Fruit fly (Drosophila melanogaster) whole organism, embryonic: Measurements from ENCODE around the gene Veneno.

ENCODE experiments used
- Antp ChIP-seq: fragments of 200-800 bp; sonication (Bioruptor generic); optimal IDR thresholded peaks from 3 replicates; lab custom pipeline; 2016; ENCODE audit warnings: missing biosample characterization, missing genetic modification characterization
- CG10267 ChIP-seq: fragments of 200-800 bp; sonication (Bioruptor generic); optimal IDR thresholded peaks from 2 replicates; lab custom pipeline; 2018; ENCODE audit warnings: missing biosample characterization, mild to moderate bottlenecking, missing genetic modification characterization, moderate library complexity
- CG10543 ChIP-seq: fragments of 200-800 bp; sonication (Bioruptor generic); optimal IDR thresholded peaks from 3 replicates; lab custom pipeline; 2017; ENCODE audit warnings: missing biosample characterization, mild to moderate bottlenecking, missing genetic modification characterization, moderate library complexity
- CG12104 ChIP-seq: fragments of 200-800 bp; sonication (Bioruptor generic); optimal IDR thresholded peaks from 3 replicates; lab custom pipeline; 2016; ENCODE audit warnings: missing biosample characterization, missing genetic modification characterization
- CG12391 ChIP-seq: fragments of 200-800 bp; sonication (Bioruptor generic); optimal IDR thresholded peaks from 3 replicates; lab custom pipeline; 2018; ENCODE audit warnings: missing biosample characterization, mild to moderate bottlenecking, missing genetic modification characterization, moderate library complexity
- CG12942 ChIP-seq: fragments of 200-800 bp; sonication (Bioruptor generic); optimal IDR thresholded peaks from 3 replicates; lab custom pipeline; 2016; ENCODE audit warnings: missing biosample characterization, missing genetic modification characterization
- CG15269 ChIP-seq: fragments of 200-800 bp; sonication (Bioruptor generic); optimal IDR thresholded peaks from 2 replicates; lab custom pipeline; 2018; ENCODE audit warnings: missing biosample characterization, mild to moderate bottlenecking, missing genetic modification characterization, moderate library complexity
- CG16779 ChIP-seq: fragments of 200-800 bp; sonication (Bioruptor generic); IDR thresholded peaks from 2 replicates; pipeline ENCODE4 v1.3.6; 2022; ENCODE audit warnings: missing biosample characterization, missing genetic modification characterization
- CG17359 ChIP-seq: fragments of 200-800 bp; sonication (Bioruptor generic); optimal IDR thresholded peaks from 3 replicates; lab custom pipeline; 2018; ENCODE audit warnings: missing biosample characterization, mild to moderate bottlenecking, missing genetic modification characterization, moderate library complexity
- CG2202 ChIP-seq: fragments of 200-800 bp; sonication (Bioruptor generic); optimal IDR thresholded peaks from 2 replicates; lab custom pipeline; 2018; ENCODE audit warnings: missing biosample characterization, mild to moderate bottlenecking, missing genetic modification characterization
- CG2712 ChIP-seq: fragments of 200-800 bp; optimal IDR thresholded peaks from 3 replicates; lab custom pipeline; 2019; ENCODE audit warnings: missing biosample characterization, mild to moderate bottlenecking, missing genetic modification characterization, moderate library complexity
- CG33213 ChIP-seq: fragments of 200-800 bp; sonication (Bioruptor generic); optimal IDR thresholded peaks from 3 replicates; lab custom pipeline; 2016; ENCODE audit warnings: missing biosample characterization, missing genetic modification characterization
- CG34224 ChIP-seq: fragments of 200-800 bp; sonication (Bioruptor generic); IDR thresholded peaks from 3 replicates; pipeline ENCODE4 v1.3.6; 2022; ENCODE audit warnings: missing biosample characterization, missing genetic modification characterization; ENCODE audit not compliant: partially characterized antibody
- CG3726 ChIP-seq: fragments of 200-800 bp; sonication (Bioruptor generic); IDR thresholded peaks from 3 replicates; pipeline ENCODE4, ENCODE4 v1.3.6; 2022; ENCODE audit warnings: missing biosample characterization, missing genetic modification characterization
- CG6791 ChIP-seq: fragments of 200-800 bp; sonication (Bioruptor generic); IDR thresholded peaks from 3 replicates; pipeline ENCODE4 v1.3.6; 2022; ENCODE audit warnings: missing biosample characterization, missing genetic modification characterization; ENCODE audit not compliant: partially characterized antibody
- CG7839 ChIP-seq: fragments of 200-800 bp; sonication (Bioruptor generic); optimal IDR thresholded peaks from 3 replicates; lab custom pipeline; 2018; ENCODE audit warnings: missing biosample characterization, mild to moderate bottlenecking, missing genetic modification characterization, moderate library complexity
- CG7987 ChIP-seq: fragments of 200-800 bp; sonication (Bioruptor generic); optimal IDR thresholded peaks from 2 replicates; lab custom pipeline; 2018; ENCODE audit warnings: missing biosample characterization, mild to moderate bottlenecking, missing genetic modification characterization, moderate library complexity
- CG8089 ChIP-seq: fragments of 200-800 bp; sonication (Bioruptor generic); optimal IDR thresholded peaks from 3 replicates; lab custom pipeline; 2016; ENCODE audit warnings: missing biosample characterization, missing genetic modification characterization
- CG8944 ChIP-seq: fragments of 200-800 bp; sonication (Bioruptor generic); optimal IDR thresholded peaks from 3 replicates; lab custom pipeline; 2016; ENCODE audit warnings: missing biosample characterization, missing genetic modification characterization
- CG9817 ChIP-seq: fragments of 200-800 bp; sonication (Bioruptor generic); optimal IDR thresholded peaks from 2 replicates; lab custom pipeline; 2018; ENCODE audit warnings: missing biosample characterization, mild to moderate bottlenecking, missing genetic modification characterization, moderate library complexity
- CkIIα-i1 ChIP-seq: fragments of 200-800 bp; sonication (Bioruptor generic); IDR thresholded peaks from 2 replicates; pipeline ENCODE4 v1.3.6; 2022; ENCODE audit warnings: missing biosample characterization, missing genetic modification characterization
- Deaf1 ChIP-seq: fragments of 200-800 bp; optimal IDR thresholded peaks from 3 replicates; lab custom pipeline; 2019; ENCODE audit warnings: missing biosample characterization, mild to moderate bottlenecking, missing genetic modification characterization, moderate library complexity
- Dref ChIP-seq: fragments of 200-800 bp; sonication (Bioruptor generic); IDR thresholded peaks from 2 replicates; pipeline ENCODE4 v1.3.6; 2022; ENCODE audit warnings: missing biosample characterization, missing genetic modification characterization
- E2f1 ChIP-seq: fragments of 200-800 bp; sonication (Bioruptor generic); IDR thresholded peaks from 2 replicates; pipeline ENCODE4 v1.3.6; 2022; ENCODE audit warnings: missing biosample characterization, missing genetic modification characterization
- Ets97D ChIP-seq: fragments of 200-800 bp; sonication (Bioruptor generic); optimal IDR thresholded peaks from 3 replicates; lab custom pipeline; 2016; ENCODE audit warnings: missing biosample characterization, missing genetic modification characterization
- Hr78 ChIP-seq, 2 experiments: fragments of 200-800 bp in 1 of 2; fragments of >200 bp in 1 of 2; sonication (Bioruptor generic) in 1 of 2; optimal IDR thresholded peaks; 2 replicates each; lab custom pipeline; 2017 to 2019; ENCODE audit warnings: missing biosample characterization in 2 of 2, missing genetic modification characterization in 2 of 2, mild to moderate bottlenecking in 1 of 2, moderate library complexity in 1 of 2
- Hsf ChIP-seq: fragments of 200-800 bp; sonication (Bioruptor generic); optimal IDR thresholded peaks from 3 replicates; lab custom pipeline; 2016; ENCODE audit warnings: missing biosample characterization, missing genetic modification characterization
- Jarid2 ChIP-seq: fragments of 200-800 bp; sonication (Bioruptor generic); optimal IDR thresholded peaks from 3 replicates; lab custom pipeline; 2017; ENCODE audit warnings: mild to moderate bottlenecking, missing biosample characterization, missing genetic modification reagents, missing genetic modification characterization
- MTF-1 ChIP-seq: fragments of 200-800 bp; sonication (Bioruptor generic); optimal IDR thresholded peaks from 2 replicates; lab custom pipeline; 2018; ENCODE audit warnings: missing biosample characterization, mild to moderate bottlenecking, missing genetic modification characterization, borderline replicate concordance
- Max ChIP-seq: fragments of 200-800 bp; sonication (Bioruptor generic); optimal IDR thresholded peaks from 2 replicates; lab custom pipeline; 2016; ENCODE audit warnings: missing biosample characterization, mild to moderate bottlenecking, missing genetic modification characterization
- Med ChIP-seq: fragments of 200-800 bp; sonication (Bioruptor generic); peaks from one replicate; lab custom pipeline; 2016; ENCODE audit warnings: missing biosample characterization, missing genetic modification characterization, mild to moderate bottlenecking, inconsistent platforms, moderate library complexity
- Opbp ChIP-seq: fragments of 200-800 bp; sonication (Bioruptor generic); IDR thresholded peaks from 3 replicates; pipeline ENCODE4 v1.3.6; 2022; ENCODE audit warnings: missing biosample characterization, missing genetic modification characterization; ENCODE audit not compliant: partially characterized antibody
- Sry-β ChIP-seq: fragments of 200-800 bp; sonication (Bioruptor generic); optimal IDR thresholded peaks from 2 replicates; lab custom pipeline; 2018; ENCODE audit warnings: missing biosample characterization, mild to moderate bottlenecking, missing genetic modification characterization, moderate library complexity
- ac ChIP-seq: fragments of 200-800 bp; sonication (Bioruptor generic); optimal IDR thresholded peaks from 3 replicates; lab custom pipeline; 2017; ENCODE audit warnings: missing biosample characterization, mild to moderate bottlenecking, missing genetic modification characterization
- ash1 ChIP-seq: fragments of 200-800 bp; sonication (Bioruptor generic); optimal IDR thresholded peaks from 2 replicates; lab custom pipeline; 2018; ENCODE audit warnings: missing biosample characterization, mild to moderate bottlenecking, missing genetic modification characterization
- br ChIP-seq: fragments of >200 bp; optimal IDR thresholded peaks from 2 replicates; lab custom pipeline; 2017
- crp ChIP-seq, 2 experiments: fragments of 200-800 bp; sonication (Bioruptor generic); optimal IDR thresholded peaks; 2 replicates in 1 of 2; 3 replicates in 1 of 2; lab custom pipeline; 2017; ENCODE audit warnings: missing biosample characterization in 2 of 2, missing genetic modification characterization in 2 of 2, mild to moderate bottlenecking in 1 of 2, moderate library complexity in 1 of 2
- dati ChIP-seq: fragments of 200-800 bp; sonication (Bioruptor generic); IDR thresholded peaks from 2 replicates; pipeline ENCODE4 v1.3.6; 2022; ENCODE audit warnings: missing biosample characterization, missing genetic modification characterization
- fd64A ChIP-seq: fragments of 200-800 bp; sonication (Bioruptor generic); optimal IDR thresholded peaks from 3 replicates; lab custom pipeline; 2018; ENCODE audit warnings: missing biosample characterization, mild to moderate bottlenecking, missing genetic modification characterization
- gsb-n ChIP-seq: fragments of 200-800 bp; sonication (Bioruptor generic); optimal IDR thresholded peaks from 3 replicates; lab custom pipeline; 2018; ENCODE audit warnings: missing biosample characterization, mild to moderate bottlenecking, missing genetic modification characterization
- her ChIP-seq: fragments of 200-800 bp; sonication (Bioruptor generic); optimal IDR thresholded peaks from 2 replicates; lab custom pipeline; 2016; ENCODE audit warnings: missing biosample characterization, missing genetic modification characterization
- maf-S ChIP-seq: fragments of 200-800 bp; sonication (Bioruptor generic); optimal IDR thresholded peaks from 2 replicates; lab custom pipeline; 2016; ENCODE audit warnings: missing biosample characterization, missing genetic modification characterization
- mirr ChIP-seq: fragments of 200-800 bp; sonication (Bioruptor generic); optimal IDR thresholded peaks from 3 replicates; lab custom pipeline; 2018; ENCODE audit warnings: missing biosample characterization, mild to moderate bottlenecking, missing genetic modification characterization
- pita ChIP-seq: fragments of 200-800 bp; sonication (Bioruptor generic); optimal IDR thresholded peaks from 2 replicates; lab custom pipeline; 2017; ENCODE audit warnings: missing biosample characterization, mild to moderate bottlenecking, missing genetic modification characterization
- repo ChIP-seq: fragments of 200-800 bp; sonication (Bioruptor generic); optimal IDR thresholded peaks from 2 replicates; lab custom pipeline; 2016; ENCODE audit warnings: missing biosample characterization, missing genetic modification characterization
- row ChIP-seq: fragments of 200-800 bp; sonication (Bioruptor generic); IDR thresholded peaks from 3 replicates; pipeline ENCODE4 v1.3.6; 2022; ENCODE audit warnings: missing biosample characterization, missing genetic modification characterization
- sisA ChIP-seq: fragments of 200-800 bp; sonication (Bioruptor generic); IDR thresholded peaks from 2 replicates; pipeline ENCODE4 v1.3.6; 2022; ENCODE audit warnings: missing biosample characterization, missing genetic modification characterization
- tll ChIP-seq, 2 experiments: fragments of 200-800 bp in 1 of 2; fragments of >200 bp in 1 of 2; sonication (Bioruptor generic) in 1 of 2; optimal IDR thresholded peaks; 2 replicates each; lab custom pipeline; 2017 to 2019; ENCODE audit warnings: missing biosample characterization in 2 of 2, missing genetic modification characterization in 2 of 2, mild to moderate bottlenecking in 1 of 2, moderate library complexity in 1 of 2
- tx ChIP-seq: fragments of 200-800 bp; sonication (Bioruptor generic); optimal IDR thresholded peaks from 2 replicates; lab custom pipeline; 2016; ENCODE audit warnings: missing biosample characterization, missing genetic modification characterization
- zfh2 ChIP-seq: fragments of 200-800 bp; sonication (Bioruptor generic); optimal IDR thresholded peaks from 2 replicates; lab custom pipeline; 2016; ENCODE audit warnings: missing biosample characterization, missing genetic modification characterization

The Veneno gene

dm6 chr3R:8355579-8355978 is 6.8 kb downstream of the Veneno start (continued):
- TF ChIP-seq her (peak; percentile 95), dati (GFP tag; lab: Robert Waterston, UW) (peak; percentile 75; the same call in 1 of the 2 replicates), ac (GFP tag; lab: Kevin White, UChicago) (peak; percentile 70), CG33213 (GFP tag; lab: Kevin White, UChicago) (peak; percentile 96), Deaf1 (tag; lab: Kevin White, UChicago) (peak; percentile 73), CG2712 (tag; lab: Kevin White, UChicago) (peak; percentile 92), mirr (GFP tag; lab: Kevin White, UChicago) (peak; percentile 83), Hr78 (GFP tag; optimal IDR thresholded peaks at IDR 0.05; lab: Kevin White, UChicago) (peak in 1 of 2 experiments; percentile 64), E2f1 (peak; percentile 93), CG8944 (GFP tag; lab: Kevin White, UChicago) (peak; percentile 96), CG7987 (GFP tag; lab: Kevin White, UChicago) (peak; percentile 87), CG12391 (tag; lab: Kevin White, UChicago) (peak; percentile 95), row (peak; percentile 97), CG6791 (no peak), Sry-β (GFP tag; lab: Kevin White, UChicago) (no peak), Antp (peak; percentile 96), fd64A (peak; percentile 66), Opbp (no peak), sisA (GFP tag; lab: Robert Waterston, UW) (peak; percentile 96), CG16779 (GFP tag; lab: Robert Waterston, UW) (peak; percentile 93), pita (no peak), br (lab: Kevin White, UChicago) (no peak), tll (GFP tag; optimal IDR thresholded peaks at IDR 0.05; lab: Kevin White, UChicago) (no peak), Jarid2 (GFP tag; lab: Kevin White, UChicago) (peak; percentile 75), Dref (0 out of 2 replicates have a peak, but pooled peaks have one; percentile 33), CG9817 (peak; percentile 96), CG8089 (GFP tag; lab: Kevin White, UChicago) (peak; percentile 89), MTF-1 (GFP tag; lab: Kevin White, UChicago) (peak; percentile 79), CG10543 (peak; percentile 96), Hsf (peak; percentile 96), repo (GFP tag; lab: Kevin White, UChicago) (peak; percentile 96), crp (GFP tag; optimal IDR thresholded peaks at IDR 0.05; lab: Kevin White, UChicago) (peak in 1 of 2 experiments; percentile 57), CG3726 (GFP tag; lab: Robert Waterston, UW) (peak; percentile 88), tx (GFP tag; lab: Kevin White, UChicago) (peak; percentile 96), CG10267 (peak; percentile 85), CG15269 (tag; lab: Kevin White, UChicago) (peak; percentile 95), CG17359 (tag; lab: Kevin White, UChicago) (peak; percentile 96), CG2202 (tag; lab: Kevin White, UChicago) (peak; percentile 75), zfh2 (GFP tag; lab: Kevin White, UChicago) (peak; percentile 95), ash1 (GFP tag; lab: Kevin White, UChicago) (peak; percentile 70), CG12942 (peak; percentile 91), Max (GFP tag; lab: Kevin White, UChicago) (peak; percentile 90), CG12104 (GFP tag; lab: Kevin White, UChicago) (peak; percentile 94), CG7839 (peak; percentile 96), maf-S (GFP tag; lab: Kevin White, UChicago) (peak; percentile 96), CG34224 (GFP tag; lab: Robert Waterston, UW) (no peak), CkIIα-i1 (GFP tag; lab: Robert Waterston, UW) (no peak), Med (GFP tag; lab: Kevin White, UChicago) (peak; percentile 100), gsb-n (tag; lab: Kevin White, UChicago) (peak; percentile 83), Ets97D (peak; percentile 82)
